Worm (Caenorhabditis elegans): ENCODE data around the gene C16D9.3.

DNA sequence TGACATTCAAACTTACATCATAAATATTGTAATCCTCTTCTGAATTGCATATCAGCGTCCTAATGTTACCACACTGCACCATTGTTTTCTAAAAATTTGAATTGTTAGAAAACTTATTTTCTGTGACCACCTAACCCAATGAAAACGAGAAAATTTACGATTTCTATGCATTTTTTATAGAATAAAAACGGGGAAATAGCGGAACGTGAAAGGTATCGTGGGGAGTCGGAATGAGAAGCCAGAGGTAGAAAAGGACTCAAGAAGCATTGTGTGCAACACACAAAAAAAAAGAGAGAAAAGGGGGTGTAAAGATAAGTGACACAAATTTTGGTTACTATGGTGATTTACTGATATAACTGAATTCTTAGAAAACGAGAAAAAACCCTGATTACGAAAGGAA lies 10.4 kb upstream of the C16D9.3 start, which contains the start of gene C16D9.6:
- no peak for TF ChIP-seq unc-62 (GFP tag; optimal IDR thresholded peaks at IDR 0.05)
- TF ChIP-seq fkh-10 (GFP tag; optimal IDR thresholded peaks at IDR 0.05), result no peak

Measured in whole organism, L3 larva.